Worm (Caenorhabditis elegans): ENCODE results near the gene Y43F8B.29.

DNA sequence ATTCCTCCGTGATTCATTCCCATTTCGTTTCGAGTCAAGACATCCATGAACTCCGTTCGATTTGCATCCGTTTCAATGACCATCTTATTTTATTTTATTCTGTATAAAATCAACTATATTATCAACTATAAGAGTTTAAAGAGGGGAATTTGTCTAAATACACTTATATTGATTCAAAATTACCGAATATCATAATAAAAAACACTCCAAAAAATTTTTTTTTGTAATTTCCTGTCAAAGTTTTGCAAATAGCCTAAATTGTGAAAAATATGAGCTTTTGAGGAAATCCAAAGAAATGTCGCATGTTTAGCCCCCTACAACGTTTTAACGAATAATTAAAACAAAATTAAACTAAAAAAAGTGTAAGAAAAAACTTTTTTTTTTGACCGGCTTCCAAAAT lies 29.4 kb upstream of the Y43F8B.29 start, which contains the start of gene Y43F8B.15:
- TF ChIP-seq ama-1 (optimal IDR thresholded peaks at IDR 0.05), result no peak
- TF ChIP-seq nhr-12 (tag; optimal IDR thresholded peaks at IDR 0.05), result no peak
